Worm (Caenorhabditis elegans): ENCODE data around the gene unc-69.

ce11 chrIII:10353423-10353822 lies 34.7 kb downstream of the unc-69 start:
- TF ChIP-seq snu-23 (GFP tag; optimal IDR thresholded peaks at IDR 0.05) (no peak), ceh-90 (tag; optimal IDR thresholded peaks at IDR 0.05) (no peak), mdl-1 (tag; optimal IDR thresholded peaks at IDR 0.05) (no peak), fkh-10 (GFP tag; optimal IDR thresholded peaks at IDR 0.05) (no peak), elt-2 (tag; optimal IDR thresholded peaks at IDR 0.05) (no peak), nhr-237 (tag; optimal IDR thresholded peaks at IDR 0.05) (no peak), mep-1 (tag; optimal IDR thresholded peaks at IDR 0.05) (no peak), dsc-1 (tag; optimal IDR thresholded peaks at IDR 0.05) (no peak), snpc-4 (tag; optimal IDR thresholded peaks at IDR 0.05) (no peak), sup-37 (GFP tag; optimal IDR thresholded peaks at IDR 0.05) (no peak), ceh-88 (GFP tag; IDR thresholded peaks at IDR 0.05) (no peak)
